Fruit fly (Drosophila melanogaster) whole organism, embryonic: Measurements from ENCODE around the gene vsg.

ENCODE experiments used
- CG1024 ChIP-seq: fragments of 200-800 bp; sonication (Bioruptor generic); IDR thresholded peaks from 2 replicates; pipeline ENCODE4 v1.3.6; 2022; ENCODE audit warnings: missing biosample characterization, missing genetic modification characterization
- CG10654 ChIP-seq: fragments of 200-800 bp; sonication (Bioruptor generic); optimal IDR thresholded peaks from 2 replicates; lab custom pipeline; 2016; ENCODE audit warnings: missing biosample characterization, missing genetic modification characterization
- CG11093 ChIP-seq: fragments of 200-800 bp; sonication (Bioruptor generic); IDR thresholded peaks from 3 replicates; pipeline ENCODE4 v1.3.6; 2022; ENCODE audit warnings: missing biosample characterization, missing genetic modification characterization
- CG11247 ChIP-seq: fragments of 200-800 bp; sonication (Bioruptor generic); IDR thresholded peaks from 2 replicates; pipeline ENCODE4 v1.3.6; 2022; ENCODE audit warnings: missing biosample characterization, missing genetic modification characterization
- CG13424 ChIP-seq: fragments of 200-800 bp; sonication (Bioruptor generic); optimal IDR thresholded peaks from 2 replicates; lab custom pipeline; 2019; ENCODE audit warnings: missing biosample characterization, mild to moderate bottlenecking, missing genetic modification characterization, moderate library complexity
- CG13624 ChIP-seq: fragments of 200-800 bp; sonication (Bioruptor generic); optimal IDR thresholded peaks from 2 replicates; lab custom pipeline; 2016; ENCODE audit warnings: missing biosample characterization, missing genetic modification characterization
- CG15269 ChIP-seq: fragments of 200-800 bp; sonication (Bioruptor generic); optimal IDR thresholded peaks from 2 replicates; lab custom pipeline; 2018; ENCODE audit warnings: missing biosample characterization, mild to moderate bottlenecking, missing genetic modification characterization, moderate library complexity
- CG15601 ChIP-seq: fragments of 200-800 bp; sonication (Bioruptor generic); optimal IDR thresholded peaks from 3 replicates; lab custom pipeline; 2019; ENCODE audit warnings: missing biosample characterization, mild to moderate bottlenecking, missing genetic modification characterization, moderate library complexity
- CG17612 ChIP-seq: fragments of 200-800 bp; sonication (Bioruptor generic); IDR thresholded peaks from 2 replicates; pipeline ENCODE4 v1.3.6; 2022; ENCODE audit warnings: missing biosample characterization, missing genetic modification characterization
- CG17912 ChIP-seq: fragments of 200-800 bp; sonication (Bioruptor generic); optimal IDR thresholded peaks from 2 replicates; lab custom pipeline; 2018; ENCODE audit warnings: missing biosample characterization, mild to moderate bottlenecking, missing genetic modification characterization
- CG1832 ChIP-seq: fragments of 200-800 bp; sonication (Bioruptor generic); optimal IDR thresholded peaks from 2 replicates; lab custom pipeline; 2017; ENCODE audit warnings: missing biosample characterization, mild to moderate bottlenecking, missing genetic modification characterization, inconsistent platforms
- CG2712 ChIP-seq: fragments of 200-800 bp; optimal IDR thresholded peaks from 3 replicates; lab custom pipeline; 2019; ENCODE audit warnings: missing biosample characterization, mild to moderate bottlenecking, missing genetic modification characterization, moderate library complexity
- CG31441 ChIP-seq: fragments of 200-800 bp; sonication (Bioruptor generic); IDR thresholded peaks from 2 replicates; pipeline ENCODE4 v1.3.6; 2022; ENCODE audit warnings: missing biosample characterization, missing genetic modification characterization
- CG6254 ChIP-seq: fragments of 200-800 bp; sonication (Bioruptor generic); optimal IDR thresholded peaks from 3 replicates; lab custom pipeline; 2017; ENCODE audit warnings: mild to moderate bottlenecking, missing biosample characterization, missing genetic modification reagents, missing genetic modification characterization
- CG6272 ChIP-seq: fragments of 200-800 bp; sonication (Bioruptor generic); IDR thresholded peaks from 2 replicates; pipeline ENCODE4 v1.3.6; 2022; ENCODE audit warnings: missing biosample characterization, missing genetic modification characterization
- CG6689 ChIP-seq: fragments of 200-800 bp; sonication (Bioruptor generic); IDR thresholded peaks from 2 replicates; pipeline ENCODE4 v1.3.6; 2022; ENCODE audit warnings: missing biosample characterization, missing genetic modification characterization
- CG7745 ChIP-seq: fragments of 200-800 bp; sonication (Bioruptor generic); optimal IDR thresholded peaks from 2 replicates; lab custom pipeline; 2018; ENCODE audit warnings: missing biosample characterization, mild to moderate bottlenecking, missing genetic modification characterization, moderate library complexity
- CG8765 ChIP-seq: fragments of 200-800 bp; sonication (Bioruptor generic); IDR thresholded peaks from 2 replicates; pipeline ENCODE4 v1.3.6; 2022; ENCODE audit warnings: missing biosample characterization, missing genetic modification characterization
- CG9876 ChIP-seq: fragments of 200-800 bp; sonication (Bioruptor generic); optimal IDR thresholded peaks from 2 replicates; lab custom pipeline; 2016; ENCODE audit warnings: missing biosample characterization, missing genetic modification characterization
- CG9932 ChIP-seq: fragments of 200-800 bp; sonication (Bioruptor generic); IDR thresholded peaks from 2 replicates; pipeline ENCODE4 v1.3.6; 2022; ENCODE audit warnings: missing biosample characterization, missing genetic modification characterization
- Chrac-16 ChIP-seq: fragments of 200-800 bp; sonication (Bioruptor generic); optimal IDR thresholded peaks from 3 replicates; lab custom pipeline; 2016; ENCODE audit warnings: missing biosample characterization, missing genetic modification characterization
- Deaf1 ChIP-seq: fragments of 200-800 bp; optimal IDR thresholded peaks from 3 replicates; lab custom pipeline; 2019; ENCODE audit warnings: missing biosample characterization, mild to moderate bottlenecking, missing genetic modification characterization, moderate library complexity
- Dref ChIP-seq: fragments of 200-800 bp; sonication (Bioruptor generic); IDR thresholded peaks from 2 replicates; pipeline ENCODE4 v1.3.6; 2022; ENCODE audit warnings: missing biosample characterization, missing genetic modification characterization
- Gsc ChIP-seq: fragments of 200-800 bp; sonication (Bioruptor generic); IDR thresholded peaks from 2 replicates; pipeline ENCODE4 v1.3.6; 2022; ENCODE audit warnings: missing biosample characterization, missing genetic modification characterization
- H2.0 ChIP-seq: fragments of 200-800 bp; sonication (Bioruptor generic); IDR thresholded peaks from 2 replicates; pipeline ENCODE4 v1.3.6; 2022; ENCODE audit warnings: missing biosample characterization, missing genetic modification characterization
- HLH54F ChIP-seq: fragments of 200-800 bp; sonication (Bioruptor generic); optimal IDR thresholded peaks from 3 replicates; lab custom pipeline; 2016; ENCODE audit warnings: missing biosample characterization, missing genetic modification characterization
- Hmx ChIP-seq: fragments of 200-800 bp; sonication (Bioruptor generic); optimal IDR thresholded peaks from 2 replicates; lab custom pipeline; 2016; ENCODE audit warnings: missing biosample characterization, missing genetic modification characterization
- Hr78 ChIP-seq, 2 experiments: fragments of 200-800 bp in 1 of 2; fragments of >200 bp in 1 of 2; sonication (Bioruptor generic) in 1 of 2; optimal IDR thresholded peaks; 2 replicates each; lab custom pipeline; 2017 to 2019; ENCODE audit warnings: missing biosample characterization in 2 of 2, missing genetic modification characterization in 2 of 2, mild to moderate bottlenecking in 1 of 2, moderate library complexity in 1 of 2
- NC2β ChIP-seq: fragments of 200-800 bp; sonication (Bioruptor generic); optimal IDR thresholded peaks from 2 replicates; lab custom pipeline; 2016; ENCODE audit warnings: missing biosample characterization, missing genetic modification characterization
- Nf-YC ChIP-seq: fragments of 200-800 bp; optimal IDR thresholded peaks from 3 replicates; lab custom pipeline; 2019; ENCODE audit warnings: missing biosample characterization, mild to moderate bottlenecking, missing genetic modification characterization, moderate library complexity
- Six4 ChIP-seq: fragments of 200-800 bp; sonication (Bioruptor generic); optimal IDR thresholded peaks from 2 replicates; lab custom pipeline; 2016; ENCODE audit warnings: missing biosample characterization, missing genetic modification characterization
- Ssrp ChIP-seq: fragments of 200-800 bp; sonication (Bioruptor generic); optimal IDR thresholded peaks from 2 replicates; lab custom pipeline; 2018; ENCODE audit warnings: missing biosample characterization, mild to moderate bottlenecking, missing genetic modification characterization, moderate library complexity
- ac ChIP-seq: fragments of 200-800 bp; sonication (Bioruptor generic); optimal IDR thresholded peaks from 3 replicates; lab custom pipeline; 2017; ENCODE audit warnings: missing biosample characterization, mild to moderate bottlenecking, missing genetic modification characterization
- bowl ChIP-seq: fragments of 200-800 bp; sonication (Bioruptor generic); IDR thresholded peaks from 2 replicates; pipeline ENCODE4 v1.3.6; 2022; ENCODE audit warnings: missing biosample characterization, missing genetic modification characterization
- br ChIP-seq: fragments of >200 bp; optimal IDR thresholded peaks from 2 replicates; lab custom pipeline; 2017
- chn ChIP-seq: fragments of 200-800 bp; sonication (Bioruptor generic); optimal IDR thresholded peaks from 2 replicates; lab custom pipeline; 2016; ENCODE audit warnings: missing biosample characterization, missing genetic modification characterization
- dati ChIP-seq: fragments of 200-800 bp; sonication (Bioruptor generic); IDR thresholded peaks from 2 replicates; pipeline ENCODE4 v1.3.6; 2022; ENCODE audit warnings: missing biosample characterization, missing genetic modification characterization
- dysf ChIP-seq: fragments of 200-800 bp; sonication (Bioruptor generic); IDR thresholded peaks from 3 replicates; pipeline ENCODE4 v1.3.6; 2022; ENCODE audit warnings: missing biosample characterization, missing genetic modification characterization
- fd102C ChIP-seq: fragments of 200-800 bp; sonication (Bioruptor generic); optimal IDR thresholded peaks from 2 replicates; lab custom pipeline; 2018; ENCODE audit warnings: missing biosample characterization, mild to moderate bottlenecking, missing genetic modification characterization, moderate library complexity
- ftz-f1 ChIP-seq: fragments of 200-800 bp; sonication (Bioruptor generic); optimal IDR thresholded peaks from 2 replicates; lab custom pipeline; 2016; ENCODE audit warnings: missing biosample characterization, missing genetic modification characterization
- grn ChIP-seq: fragments of 200-800 bp; sonication (Bioruptor generic); optimal IDR thresholded peaks from 3 replicates; lab custom pipeline; 2017; ENCODE audit warnings: missing biosample characterization, missing genetic modification characterization
- gsb ChIP-seq: fragments of 200-800 bp; sonication (Bioruptor generic); IDR thresholded peaks from 2 replicates; pipeline ENCODE4 v1.3.6; 2022; ENCODE audit warnings: missing biosample characterization, missing genetic modification characterization
- hbn ChIP-seq: fragments of 200-800 bp; sonication (Bioruptor generic); IDR thresholded peaks from 2 replicates; pipeline ENCODE4 v1.3.6; 2022; ENCODE audit warnings: missing biosample characterization, missing genetic modification characterization; ENCODE audit not compliant: partially characterized antibody
- ken ChIP-seq: fragments of 200-800 bp; sonication (Bioruptor generic); IDR thresholded peaks from 3 replicates; pipeline ENCODE4 v1.3.6; 2022; ENCODE audit warnings: missing biosample characterization, missing genetic modification characterization
- kni ChIP-seq: fragments of 200-800 bp; sonication (Bioruptor generic); optimal IDR thresholded peaks from 3 replicates; lab custom pipeline; 2017; ENCODE audit warnings: mild to moderate bottlenecking, missing biosample characterization, missing genetic modification reagents, missing genetic modification characterization
- maf-S ChIP-seq: fragments of 200-800 bp; sonication (Bioruptor generic); optimal IDR thresholded peaks from 2 replicates; lab custom pipeline; 2016; ENCODE audit warnings: missing biosample characterization, missing genetic modification characterization
- onecut ChIP-seq: fragments of 200-800 bp; sonication (Bioruptor generic); IDR thresholded peaks from 2 replicates; pipeline ENCODE4 v1.3.6; 2022; ENCODE audit warnings: missing biosample characterization, missing genetic modification characterization
- phol ChIP-seq: fragments of 200-800 bp; sonication (Bioruptor generic); optimal IDR thresholded peaks from 3 replicates; lab custom pipeline; 2018; ENCODE audit warnings: missing biosample characterization, mild to moderate bottlenecking, missing genetic modification characterization, moderate library complexity
- sc ChIP-seq, 3 experiments: fragments of >200 bp in 2 of 3; fragments of 200-800 bp in 1 of 3; sonication (Bioruptor generic) in 1 of 3; optimal IDR thresholded peaks; 2 replicates in 2 of 3; 3 replicates in 1 of 3; lab custom pipeline; 2017; ENCODE audit warnings: mild to moderate bottlenecking in 1 of 3, missing biosample characterization in 1 of 3, missing genetic modification characterization in 1 of 3, missing genetic modification reagents in 1 of 3
- sr ChIP-seq: fragments of 200-800 bp; sonication (Bioruptor generic); IDR thresholded peaks from 3 replicates; pipeline ENCODE4 v1.3.6; 2022; ENCODE audit warnings: missing biosample characterization, missing genetic modification characterization
- wdn ChIP-seq: fragments of 200-800 bp; sonication (Bioruptor generic); IDR thresholded peaks from 2 replicates; pipeline ENCODE4 v1.3.6; 2022; ENCODE audit warnings: missing biosample characterization, missing genetic modification characterization
- zfh2 ChIP-seq: fragments of 200-800 bp; sonication (Bioruptor generic); optimal IDR thresholded peaks from 2 replicates; lab custom pipeline; 2016; ENCODE audit warnings: missing biosample characterization, missing genetic modification characterization

The vsg gene

dm6 chr3L:9762036-9762597, 48.0 kb downstream of the vsg start (continued):
- TF ChIP-seq kni (GFP tag; lab: Kevin White, UChicago), result no peak
- TF ChIP-seq CG11247 (GFP tag; lab: Robert Waterston, UW), result 0 out of 2 replicates have a peak, but pooled peaks have one; percentile 8
- no peak for TF ChIP-seq Hmx (GFP tag; lab: Kevin White, UChicago)
- no peak for TF ChIP-seq zfh2 (GFP tag; lab: Kevin White, UChicago)
- TF ChIP-seq br, result no peak
- no peak for TF ChIP-seq H2.0 (GFP tag; lab: Robert Waterston, UW)
- no peak for TF ChIP-seq Chrac-16 (GFP tag; lab: Kevin White, UChicago)
- TF ChIP-seq CG1024, result no peak
- TF ChIP-seq bowl (GFP tag; lab: Robert Waterston, UW), result no peak
- no peak for TF ChIP-seq CG6272 (GFP tag; lab: Robert Waterston, UW)
- TF ChIP-seq CG17612 (GFP tag; lab: Robert Waterston, UW), result no peak
- no peak for TF ChIP-seq CG8765 (GFP tag; lab: Robert Waterston, UW)
- TF ChIP-seq hbn, result no peak
- no peak for TF ChIP-seq Six4
- no peak for TF ChIP-seq Gsc
- no peak for TF ChIP-seq gsb (GFP tag; lab: Robert Waterston, UW)
- no peak for TF ChIP-seq sc (optimal IDR thresholded peaks at IDR 0.05; lab: Kevin White, UChicago)
- no peak for TF ChIP-seq sc (GFP tag; optimal IDR thresholded peaks at IDR 0.05; lab: Kevin White, UChicago)
- TF ChIP-seq Hr78 (GFP tag; optimal IDR thresholded peaks at IDR 0.05; lab: Kevin White, UChicago), result no peak
- TF ChIP-seq CG11093, result no peak
- no peak for TF ChIP-seq fd102C (GFP tag; lab: Kevin White, UChicago)
- no peak for TF ChIP-seq chn (GFP tag; lab: Kevin White, UChicago)
- TF ChIP-seq CG31441, result no peak
- no peak for TF ChIP-seq CG6689 (GFP tag; lab: Robert Waterston, UW)
- TF ChIP-seq wdn (GFP tag; lab: Robert Waterston, UW), result no peak
- peak; percentile 96 for TF ChIP-seq ftz-f1
- TF ChIP-seq HLH54F (GFP tag; lab: Kevin White, UChicago), result no peak
- TF ChIP-seq Nf-YC, result no peak
- TF ChIP-seq onecut (GFP tag; lab: Robert Waterston, UW), result peak; percentile 21; the same call in 1 of the 2 replicates
- no peak for TF ChIP-seq CG15601 (tag; lab: Kevin White, UChicago)
- TF ChIP-seq CG13424 (tag; lab: Kevin White, UChicago), result no peak
- no peak for TF ChIP-seq phol
- no peak for TF ChIP-seq Ssrp (tag; lab: Kevin White, UChicago)
- TF ChIP-seq dysf (GFP tag; lab: Robert Waterston, UW), result 0 out of 3 replicates have a peak, but pooled peaks have one; percentile 12
- TF ChIP-seq NC2β (GFP tag; lab: Kevin White, UChicago), result no peak
- no peak for TF ChIP-seq maf-S (GFP tag; lab: Kevin White, UChicago)
- no peak for TF ChIP-seq ken (GFP tag; lab: Robert Waterston, UW)
- TF ChIP-seq CG2712, result no peak
- TF ChIP-seq grn (GFP tag; lab: Kevin White, UChicago), result no peak
- no peak for TF ChIP-seq CG1832
- TF ChIP-seq CG15269 (tag; lab: Kevin White, UChicago), result no peak
- TF ChIP-seq sr, result no peak
- TF ChIP-seq CG10654 (GFP tag; lab: Kevin White, UChicago), result no peak
- TF ChIP-seq ac (GFP tag; lab: Kevin White, UChicago), result no peak
- no peak for TF ChIP-seq Deaf1 (tag; lab: Kevin White, UChicago)
- no peak for TF ChIP-seq dati (GFP tag; lab: Robert Waterston, UW)
- no peak for TF ChIP-seq CG9932
- TF ChIP-seq CG9876 (GFP tag; lab: Kevin White, UChicago), result no peak
- no peak for TF ChIP-seq CG7745
- no peak for TF ChIP-seq CG6254 (GFP tag; lab: Kevin White, UChicago)
- TF ChIP-seq CG17912 (GFP tag; lab: Kevin White, UChicago), result no peak
- no peak for TF ChIP-seq Dref (GFP tag; lab: Robert Waterston, UW)
- peak; percentile 40 for TF ChIP-seq CG13624 (GFP tag; lab: Kevin White, UChicago)
